Fruit fly (Drosophila melanogaster) whole organism, embryonic: ENCODE results near the gene CG31064.
A peak's percentile ranks its signal among the peaks of the same experiment; 100 is the strongest.

Experiments used
- Abd-B ChIP-seq: fragments of 200-800 bp; sonication (Bioruptor generic); optimal IDR thresholded peaks from 2 replicates; lab custom pipeline; 2018; ENCODE audit warnings: missing biosample characterization, mild to moderate bottlenecking, missing genetic modification characterization, moderate library complexity
- Atf6 ChIP-seq: fragments of 200-800 bp; sonication (Bioruptor generic); IDR thresholded peaks from 2 replicates; pipeline ENCODE4 v1.3.6; 2022; ENCODE audit warnings: missing biosample characterization, missing genetic modification characterization
- BtbVII ChIP-seq: fragments of 200-800 bp; sonication (Bioruptor generic); optimal IDR thresholded peaks from 3 replicates; lab custom pipeline; 2017; ENCODE audit warnings: missing biosample characterization, mild to moderate bottlenecking, missing genetic modification characterization
- CG10462 ChIP-seq: fragments of 200-800 bp; sonication (Bioruptor generic); optimal IDR thresholded peaks from 2 replicates; lab custom pipeline; 2016; ENCODE audit warnings: missing biosample characterization, missing genetic modification characterization
- CG10565 ChIP-seq: fragments of 200-800 bp; sonication (Bioruptor generic); optimal IDR thresholded peaks from 3 replicates; lab custom pipeline; 2016; ENCODE audit warnings: missing biosample characterization, mild to moderate bottlenecking, missing genetic modification characterization
- CG10654 ChIP-seq: fragments of 200-800 bp; sonication (Bioruptor generic); optimal IDR thresholded peaks from 2 replicates; lab custom pipeline; 2016; ENCODE audit warnings: missing biosample characterization, missing genetic modification characterization
- CG11247 ChIP-seq: fragments of 200-800 bp; sonication (Bioruptor generic); IDR thresholded peaks from 2 replicates; pipeline ENCODE4 v1.3.6; 2022; ENCODE audit warnings: missing biosample characterization, missing genetic modification characterization
- CG11456 ChIP-seq: fragments of 200-800 bp; sonication (Bioruptor generic); IDR thresholded peaks from 3 replicates; pipeline ENCODE4 v1.3.6; 2022; ENCODE audit warnings: missing biosample characterization, missing genetic modification characterization
- CG11696 ChIP-seq: fragments of 200-800 bp; sonication (Bioruptor generic); IDR thresholded peaks from 2 replicates; pipeline ENCODE4 v1.3.6; 2022; ENCODE audit warnings: missing biosample characterization, missing genetic modification characterization
- CG12155 ChIP-seq: fragments of 200-800 bp; sonication (Bioruptor generic); optimal IDR thresholded peaks from 3 replicates; lab custom pipeline; 2016; ENCODE audit warnings: missing biosample characterization, missing genetic modification characterization
- CG1529 ChIP-seq: fragments of 200-800 bp; sonication (Bioruptor generic); optimal IDR thresholded peaks from 3 replicates; lab custom pipeline; 2018; ENCODE audit warnings: missing biosample characterization, missing genetic modification characterization
- CG1602 ChIP-seq: fragments of 200-800 bp; sonication (Bioruptor generic); optimal IDR thresholded peaks from 3 replicates; lab custom pipeline; 2016; ENCODE audit warnings: missing biosample characterization, missing genetic modification characterization
- CG17385 ChIP-seq: fragments of 200-800 bp; sonication (Bioruptor generic); optimal IDR thresholded peaks from 3 replicates; lab custom pipeline; 2018; ENCODE audit warnings: missing biosample characterization, mild to moderate bottlenecking, missing genetic modification characterization
- CG1832 ChIP-seq: fragments of 200-800 bp; sonication (Bioruptor generic); optimal IDR thresholded peaks from 2 replicates; lab custom pipeline; 2017; ENCODE audit warnings: missing biosample characterization, mild to moderate bottlenecking, missing genetic modification characterization, inconsistent platforms
- CG30020 ChIP-seq: fragments of 200-800 bp; optimal IDR thresholded peaks from 2 replicates; lab custom pipeline; 2019; ENCODE audit warnings: missing biosample characterization, mild to moderate bottlenecking, missing genetic modification characterization, moderate library complexity
- CG32767 ChIP-seq: fragments of 200-800 bp; sonication (Bioruptor generic); IDR thresholded peaks from 2 replicates; pipeline ENCODE4 v1.3.6; 2022; ENCODE audit warnings: missing biosample characterization, missing genetic modification characterization
- CG34376 ChIP-seq: fragments of 200-800 bp; sonication (Bioruptor generic); optimal IDR thresholded peaks from 2 replicates; lab custom pipeline; 2018; ENCODE audit warnings: missing biosample characterization, mild to moderate bottlenecking, missing genetic modification characterization
- CG3995 ChIP-seq: fragments of 200-800 bp; sonication (Bioruptor generic); optimal IDR thresholded peaks from 3 replicates; lab custom pipeline; 2016; ENCODE audit warnings: missing biosample characterization, missing genetic modification characterization
- CG43689 ChIP-seq: fragments of 200-800 bp; sonication (Bioruptor generic); IDR thresholded peaks from 2 replicates; pipeline ENCODE4 v1.3.6; 2022; ENCODE audit warnings: missing biosample characterization, missing genetic modification characterization
- CG4707 ChIP-seq: fragments of 200-800 bp; sonication (Bioruptor generic); optimal IDR thresholded peaks from 2 replicates; lab custom pipeline; 2018; ENCODE audit warnings: missing biosample characterization, mild to moderate bottlenecking, missing genetic modification characterization, moderate library complexity
- CG4820 ChIP-seq: fragments of 200-800 bp; sonication (Bioruptor generic); optimal IDR thresholded peaks from 3 replicates; lab custom pipeline; 2016; ENCODE audit warnings: missing biosample characterization, missing genetic modification characterization
- CG6254 ChIP-seq: fragments of 200-800 bp; sonication (Bioruptor generic); optimal IDR thresholded peaks from 3 replicates; lab custom pipeline; 2017; ENCODE audit warnings: mild to moderate bottlenecking, missing biosample characterization, missing genetic modification reagents, missing genetic modification characterization
- Dbx ChIP-seq: fragments of 200-800 bp; sonication (Bioruptor generic); IDR thresholded peaks from 3 replicates; pipeline ENCODE4 v1.3.6; 2022; ENCODE audit warnings: missing biosample characterization, missing genetic modification characterization
- Eip74EF ChIP-seq, 2 experiments: fragments of 200-800 bp in 1 of 2; fragments of >200 bp in 1 of 2; sonication (Bioruptor generic) in 1 of 2; optimal IDR thresholded peaks; 2 replicates each; lab custom pipeline; 2017 to 2019; ENCODE audit warnings: missing biosample characterization in 2 of 2, missing genetic modification characterization in 2 of 2, mild to moderate bottlenecking in 1 of 2, moderate library complexity in 1 of 2
- Fer1 ChIP-seq: fragments of 200-800 bp; sonication (Bioruptor generic); optimal IDR thresholded peaks from 2 replicates; lab custom pipeline; 2017; ENCODE audit warnings: missing biosample characterization, mild to moderate bottlenecking, missing genetic modification characterization
- HLHmδ ChIP-seq: fragments of 200-800 bp; sonication (Bioruptor generic); optimal IDR thresholded peaks from 2 replicates; lab custom pipeline; 2018; ENCODE audit warnings: missing biosample characterization, mild to moderate bottlenecking, missing genetic modification characterization, moderate library complexity
- Hr39 ChIP-seq: fragments of >200 bp; optimal IDR thresholded peaks from 2 replicates; lab custom pipeline; 2017
- Meics ChIP-seq: fragments of 200-800 bp; sonication (Bioruptor generic); optimal IDR thresholded peaks from 2 replicates; lab custom pipeline; 2017; ENCODE audit warnings: missing biosample characterization, mild to moderate bottlenecking, missing genetic modification characterization
- NC2α ChIP-seq: fragments of 200-800 bp; sonication (Bioruptor generic); optimal IDR thresholded peaks from 2 replicates; lab custom pipeline; 2016; ENCODE audit warnings: missing biosample characterization, missing genetic modification characterization
- Neu2 ChIP-seq: fragments of 200-800 bp; sonication (Bioruptor generic); optimal IDR thresholded peaks from 3 replicates; lab custom pipeline; 2016; ENCODE audit warnings: missing biosample characterization, missing genetic modification characterization, borderline replicate concordance
- Rx ChIP-seq: fragments of 200-800 bp; sonication (Bioruptor generic); IDR thresholded peaks from 2 replicates; pipeline ENCODE4 v1.3.6; 2022; ENCODE audit warnings: missing biosample characterization, missing genetic modification characterization
- Spps ChIP-seq: fragments of 200-800 bp; sonication (Bioruptor generic); optimal IDR thresholded peaks from 2 replicates; lab custom pipeline; 2018; ENCODE audit warnings: missing biosample characterization, mild to moderate bottlenecking, missing genetic modification characterization
- ab ChIP-seq: fragments of 200-800 bp; sonication (Bioruptor generic); optimal IDR thresholded peaks from 2 replicates; lab custom pipeline; 2016; ENCODE audit warnings: missing biosample characterization, missing genetic modification characterization
- br ChIP-seq: fragments of >200 bp; optimal IDR thresholded peaks from 2 replicates; lab custom pipeline; 2017
- cwo ChIP-seq: fragments of 200-800 bp; sonication (Bioruptor generic); optimal IDR thresholded peaks from 3 replicates; lab custom pipeline; 2017; ENCODE audit warnings: missing biosample characterization, missing genetic modification characterization, mild to moderate bottlenecking, moderate library complexity, missing genetic modification reagents
- disco-r ChIP-seq: fragments of 200-800 bp; sonication (Bioruptor generic); optimal IDR thresholded peaks from 2 replicates; lab custom pipeline; 2016; ENCODE audit warnings: missing biosample characterization, missing genetic modification characterization
- ems ChIP-seq: fragments of 200-800 bp; sonication (Bioruptor generic); optimal IDR thresholded peaks from 3 replicates; lab custom pipeline; 2016; ENCODE audit warnings: missing biosample characterization, missing genetic modification characterization
- fd102C ChIP-seq: fragments of 200-800 bp; sonication (Bioruptor generic); optimal IDR thresholded peaks from 2 replicates; lab custom pipeline; 2018; ENCODE audit warnings: missing biosample characterization, mild to moderate bottlenecking, missing genetic modification characterization, moderate library complexity
- gsb ChIP-seq: fragments of 200-800 bp; sonication (Bioruptor generic); IDR thresholded peaks from 2 replicates; pipeline ENCODE4 v1.3.6; 2022; ENCODE audit warnings: missing biosample characterization, missing genetic modification characterization
- jing ChIP-seq: fragments of 200-800 bp; sonication (Bioruptor generic); optimal IDR thresholded peaks from 2 replicates; lab custom pipeline; 2018; ENCODE audit warnings: missing biosample characterization, mild to moderate bottlenecking, missing genetic modification characterization
- kay ChIP-seq: fragments of 200-800 bp; sonication (Bioruptor generic); optimal IDR thresholded peaks from 2 replicates; lab custom pipeline; 2016; ENCODE audit warnings: missing biosample characterization, missing genetic modification characterization
- odd ChIP-seq: fragments of 200-800 bp; sonication (Bioruptor generic); optimal IDR thresholded peaks from 2 replicates; lab custom pipeline; 2017; ENCODE audit warnings: missing biosample characterization, mild to moderate bottlenecking, missing genetic modification characterization
- org-1 ChIP-seq: fragments of 200-800 bp; sonication (Bioruptor generic); optimal IDR thresholded peaks from 2 replicates; lab custom pipeline; 2017; ENCODE audit warnings: missing biosample characterization, missing genetic modification characterization
- pfk ChIP-seq: fragments of 200-800 bp; sonication (Bioruptor generic); optimal IDR thresholded peaks from 2 replicates; lab custom pipeline; 2018; ENCODE audit warnings: missing biosample characterization, mild to moderate bottlenecking, missing genetic modification characterization, moderate library complexity
- run ChIP-seq: fragments of 200-800 bp; sonication (Bioruptor generic); optimal IDR thresholded peaks from 3 replicates; lab custom pipeline; 2018; ENCODE audit warnings: missing biosample characterization, mild to moderate bottlenecking, missing genetic modification characterization
- sob ChIP-seq: fragments of 200-800 bp; sonication (Bioruptor generic); IDR thresholded peaks from 2 replicates; pipeline ENCODE4 v1.3.6; 2022; ENCODE audit warnings: missing biosample characterization, missing genetic modification characterization
- ssp ChIP-seq: fragments of 200-800 bp; sonication (Bioruptor generic); IDR thresholded peaks from 2 replicates; pipeline ENCODE4 v1.3.6; 2022; ENCODE audit warnings: missing biosample characterization, missing genetic modification characterization
- trh ChIP-seq: fragments of 200-800 bp; sonication (Bioruptor generic); optimal IDR thresholded peaks from 2 replicates; lab custom pipeline; 2016; ENCODE audit warnings: missing biosample characterization, missing genetic modification characterization
- wek ChIP-seq: fragments of 200-800 bp; sonication (Bioruptor generic); optimal IDR thresholded peaks from 3 replicates; lab custom pipeline; 2018; ENCODE audit warnings: missing biosample characterization, mild to moderate bottlenecking, missing genetic modification characterization, moderate library complexity
- z ChIP-seq: fragments of 200-800 bp; sonication (Bioruptor generic); IDR thresholded peaks from 3 replicates; pipeline ENCODE4 v1.3.6; 2022; ENCODE audit warnings: missing biosample characterization, missing genetic modification characterization

Gene CG31064

DNA sequence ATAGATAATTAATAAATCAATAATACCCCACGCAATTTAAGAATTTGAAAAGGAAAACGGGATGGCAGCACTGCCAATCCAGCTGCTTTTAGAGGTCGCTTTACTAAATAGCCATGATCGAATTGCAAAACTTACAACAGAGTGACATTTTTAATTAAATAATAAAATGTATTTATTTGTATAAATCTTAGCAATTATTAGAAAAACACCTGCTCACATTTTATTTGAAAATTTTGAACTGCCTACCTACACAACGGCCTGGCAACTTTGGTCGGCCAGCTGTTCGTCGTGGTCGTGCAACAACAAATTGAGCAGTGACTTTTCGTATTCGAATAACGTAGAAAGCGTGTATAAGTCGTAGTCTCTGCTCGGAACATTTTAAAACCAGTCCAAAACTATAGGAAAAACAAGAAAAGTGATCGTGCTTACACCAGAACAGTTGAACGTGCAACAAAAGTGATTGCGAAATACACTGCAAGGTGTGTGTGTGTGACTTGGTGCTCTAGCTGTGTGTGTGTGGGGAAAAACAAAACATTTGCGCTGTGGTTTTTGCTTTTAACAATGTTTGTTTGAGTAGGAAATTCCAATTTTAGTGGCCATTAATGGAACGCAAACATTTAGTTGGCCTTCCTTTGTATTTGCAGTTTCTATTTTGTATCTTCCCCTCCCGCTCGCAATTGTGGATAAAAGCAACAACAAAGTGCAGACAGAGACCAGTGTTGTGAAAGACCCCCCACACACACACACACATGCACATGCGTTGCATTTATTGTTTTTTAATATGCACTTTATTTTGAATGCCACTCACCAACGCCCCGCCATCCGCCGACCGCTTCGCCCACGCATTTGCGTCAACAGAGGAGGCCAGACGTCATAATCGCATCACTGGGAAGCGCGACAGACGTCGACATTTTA is 35.9 kb upstream of the CG31064 start, which contains the start of gene CG5938 (continued):
- TF ChIP-seq gsb (GFP tag; lab: Robert Waterston, UW), result no peak
- TF ChIP-seq CG6254, result no peak
- TF ChIP-seq CG30020, result no peak
- no peak for TF ChIP-seq disco-r
- peak; percentile 6 for TF ChIP-seq CG12155 (GFP tag; lab: Kevin White, UChicago)
- TF ChIP-seq CG34376 (GFP tag; lab: Kevin White, UChicago), result peak; percentile 8
- TF ChIP-seq CG43689 (GFP tag; lab: Robert Waterston, UW), result no peak
- TF ChIP-seq Fer1, result peak; percentile 22
- no peak for TF ChIP-seq ssp (GFP tag; lab: Robert Waterston, UW)
- no peak for TF ChIP-seq CG1832 (GFP tag; lab: Kevin White, UChicago)
- TF ChIP-seq Eip74EF (GFP tag; optimal IDR thresholded peaks at IDR 0.05; lab: Kevin White, UChicago), result peak in 1 of 2 experiments; percentile 12
- no peak for TF ChIP-seq CG11696 (GFP tag; lab: Robert Waterston, UW)
- TF ChIP-seq sob, result 0 out of 2 replicates have a peak, but pooled peaks have one; percentile 9
- peak; percentile 6 for TF ChIP-seq cwo
- no peak for TF ChIP-seq fd102C (GFP tag; lab: Kevin White, UChicago)
- peak; percentile 48 for TF ChIP-seq CG17385 (GFP tag; lab: Kevin White, UChicago)
- TF ChIP-seq jing (GFP tag; lab: Kevin White, UChicago), result no peak
- TF ChIP-seq CG10654, result peak; percentile 0
- TF ChIP-seq Neu2 (GFP tag; lab: Kevin White, UChicago), result no peak
- TF ChIP-seq odd (GFP tag; lab: Kevin White, UChicago), result no peak
- TF ChIP-seq Rx (GFP tag; lab: Robert Waterston, UW), result no peak; the same call in 1 of the 2 replicates
- no peak for TF ChIP-seq Spps (tag; lab: Kevin White, UChicago)
- peak; percentile 18 for TF ChIP-seq CG1602 (GFP tag; lab: Kevin White, UChicago)
- TF ChIP-seq wek (GFP tag; lab: Kevin White, UChicago), result no peak
- no peak for TF ChIP-seq CG11456 (GFP tag; lab: Robert Waterston, UW)
- TF ChIP-seq CG4820, result no peak
- no peak for TF ChIP-seq CG10462 (GFP tag; lab: Kevin White, UChicago)
- TF ChIP-seq trh (GFP tag; lab: Kevin White, UChicago), result no peak
- TF ChIP-seq CG32767 (GFP tag; lab: Robert Waterston, UW), result no peak
- no peak for TF ChIP-seq z (GFP tag; lab: Robert Waterston, UW)
- TF ChIP-seq CG4707, result no peak
- no peak for TF ChIP-seq CG10565 (GFP tag; lab: Kevin White, UChicago)
- no peak for TF ChIP-seq Hr39 (lab: Kevin White, UChicago)
- TF ChIP-seq org-1 (GFP tag; lab: Kevin White, UChicago), result no peak
- TF ChIP-seq pfk (GFP tag; lab: Kevin White, UChicago), result no peak
- no peak for TF ChIP-seq run (tag; lab: Kevin White, UChicago)
- no peak; the same call in 1 of the 2 replicates for TF ChIP-seq Atf6 (GFP tag; lab: Robert Waterston, UW)
- TF ChIP-seq kay, result no peak
- TF ChIP-seq NC2α, result no peak
- peak; percentile 25 for TF ChIP-seq Abd-B
- no peak for TF ChIP-seq BtbVII (GFP tag; lab: Kevin White, UChicago)
- TF ChIP-seq ab (GFP tag; lab: Kevin White, UChicago), result no peak
- TF ChIP-seq br (lab: Kevin White, UChicago), result no peak
- no peak for TF ChIP-seq CG11247 (GFP tag; lab: Robert Waterston, UW)
- peak; percentile 30 for TF ChIP-seq Meics (GFP tag; lab: Kevin White, UChicago)
- TF ChIP-seq Dbx, result 0 out of 3 replicates have a peak, but pooled peaks have one; percentile 27
- TF ChIP-seq HLHmδ (GFP tag; lab: Kevin White, UChicago), result no peak
- TF ChIP-seq ems (GFP tag; lab: Kevin White, UChicago), result no peak
- TF ChIP-seq CG1529 (GFP tag; lab: Kevin White, UChicago), result no peak
- TF ChIP-seq CG3995 (GFP tag; lab: Kevin White, UChicago), result peak; percentile 22
